Worm (Caenorhabditis elegans): ENCODE data around the gene srx-67.
A peak's percentile ranks its signal among the peaks of the same experiment; 100 is the strongest.

DNA sequence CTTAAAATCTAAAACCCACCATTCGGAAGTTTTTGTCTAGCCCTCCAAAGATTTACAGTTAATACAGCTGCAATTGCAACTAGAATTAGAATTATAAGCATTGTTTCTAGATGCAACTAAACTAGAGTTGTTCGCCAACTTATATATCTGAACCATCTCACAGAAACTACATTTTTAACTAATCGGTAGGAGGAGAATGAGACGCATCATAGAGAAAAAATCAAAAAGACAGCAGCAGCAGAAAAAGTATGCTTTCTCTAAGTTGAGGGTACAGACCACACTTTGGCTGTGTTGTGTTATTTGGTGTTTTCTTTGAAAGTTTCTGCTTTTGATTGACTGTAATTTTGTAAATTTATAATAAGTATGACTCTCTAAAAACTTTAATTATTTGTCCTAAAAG lies 47.1 kb downstream of the srx-67 start, which contains the start of gene cyp-34A7:
- TF ChIP-seq nhr-28 (tag; optimal IDR thresholded peaks at IDR 0.05) (peak; percentile 42), lin-13 (GFP tag; optimal IDR thresholded peaks at IDR 0.05) (no peak), nhr-25 (tag; optimal IDR thresholded peaks at IDR 0.05; ENCODE audit: borderline replicate concordance, insufficient read depth) (no peak), fos-1 (tag; optimal IDR thresholded peaks at IDR 0.05) (no peak), pqm-1 (tag; optimal IDR thresholded peaks at IDR 0.05) (no peak), snpc-4 (tag; optimal IDR thresholded peaks at IDR 0.05) (no peak), nhr-237 (tag; optimal IDR thresholded peaks at IDR 0.05) (no peak), nhr-11 (tag; optimal IDR thresholded peaks at IDR 0.05) (no peak), unc-39 (tag; optimal IDR thresholded peaks at IDR 0.05) (no peak), nhr-111 (GFP tag; optimal IDR thresholded peaks at IDR 0.05) (no peak), mep-1 (tag; optimal IDR thresholded peaks at IDR 0.05) (no peak), skn-1 (tag; optimal IDR thresholded peaks at IDR 0.05) (no peak), ztf-11 (tag; optimal IDR thresholded peaks at IDR 0.05) (no peak), T20F7.1 (GFP tag; optimal IDR thresholded peaks at IDR 0.05) (no peak)

Measured in whole organism, L4 larva.